Fruit fly (Drosophila melanogaster): Measurements from ENCODE around the gene Mco4.

DNA sequence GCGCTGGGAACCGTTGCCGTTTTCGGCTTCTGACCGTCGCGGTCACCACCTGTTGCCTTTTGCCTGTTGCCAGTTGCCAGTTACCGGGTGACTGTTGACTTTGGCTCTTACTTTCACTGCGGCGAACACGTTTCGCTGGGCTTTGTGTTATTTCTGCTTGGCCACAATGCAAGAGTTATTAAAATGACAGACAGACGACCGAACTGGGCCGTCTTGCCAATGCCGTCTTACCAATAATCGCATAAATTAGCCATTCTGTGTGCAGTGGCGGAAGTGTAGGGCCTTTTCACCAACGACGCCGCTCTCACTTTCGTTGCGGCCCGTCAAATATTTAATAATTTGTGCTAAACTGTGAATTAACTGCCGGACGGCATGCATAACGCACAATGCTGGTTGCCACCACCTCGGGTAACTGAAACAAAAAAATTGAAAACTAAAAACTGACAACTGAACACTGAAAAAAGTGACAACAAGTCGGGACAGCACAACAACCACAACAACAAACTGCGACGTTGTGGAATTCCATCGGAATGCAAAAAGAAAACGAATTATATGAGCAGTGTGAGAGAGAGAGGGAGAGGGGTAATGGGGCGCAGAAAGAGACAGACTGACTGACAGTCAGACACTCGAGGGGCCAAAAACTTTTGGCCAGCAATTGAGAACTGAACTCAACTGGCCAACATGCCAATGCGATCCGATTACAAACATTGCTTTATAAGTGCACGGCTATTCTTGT lies 27.5 kb downstream of the Mco4 start:
- no peak for TF ChIP-seq h (optimal IDR thresholded peaks at IDR 0.05)
- TF ChIP-seq Sin3A (optimal IDR thresholded peaks at IDR 0.05): no peak
- TF ChIP-seq ttk (optimal IDR thresholded peaks at IDR 0.05): no peak
- TF ChIP-seq psq (optimal IDR thresholded peaks at IDR 0.05): no peak
- no peak for TF ChIP-seq insv (optimal IDR thresholded peaks at IDR 0.05)
- no peak for TF ChIP-seq Myc (optimal IDR thresholded peaks at IDR 0.05)
